Worm (Caenorhabditis elegans) whole organism, L3 larva: ENCODE results near the gene gap-1.

Source experiments
- egl-27 ChIP-seq: sonication (generic microtip); optimal IDR thresholded peaks from 4 replicates; lab custom pipeline; 2017; ENCODE audit warnings: missing biosample characterization, missing genetic modification reagents, missing genetic modification characterization
- jun-1 ChIP-seq: fragments of 150-350 bp; optimal IDR thresholded peaks from 2 replicates; lab custom pipeline; 2014; ENCODE audit warnings: missing biosample characterization, missing genetic modification reagents, missing genetic modification characterization
- nhr-77 ChIP-seq: fragments of 150-350 bp; optimal IDR thresholded peaks from 2 replicates; lab custom pipeline; 2014; ENCODE audit warnings: missing biosample characterization, missing genetic modification characterization
- pha-4 ChIP-seq: fragments of 150-350 bp; optimal IDR thresholded peaks from 2 replicates; lab custom pipeline; 2014; ENCODE audit warnings: missing biosample characterization, missing genetic modification reagents, missing genetic modification characterization
- snpc-4 ChIP-seq: fragments of 150-350 bp; optimal IDR thresholded peaks from 2 replicates; lab custom pipeline; 2014; ENCODE audit warnings: missing biosample characterization, missing genetic modification characterization
- unc-62 ChIP-seq: fragments of 150-350 bp; sonication (generic microtip); optimal IDR thresholded peaks from 4 replicates; lab custom pipeline; 2014; ENCODE audit warnings: missing biosample characterization, missing genetic modification reagents, missing genetic modification characterization
- ztf-11 ChIP-seq: fragments of 150-350 bp; optimal IDR thresholded peaks from 2 replicates; lab custom pipeline; 2014; ENCODE audit warnings: missing biosample characterization, missing genetic modification characterization

ce11 chrX:2233929-2234328 lies 41.6 kb downstream of the gap-1 start, which contains the start of gene T14F9.2:
- TF ChIP-seq unc-62 (GFP tag; lab: Kevin White, UChicago), result no peak
- TF ChIP-seq ztf-11 (tag; lab: Kevin White, UChicago), result no peak
- TF ChIP-seq nhr-77 (tag; lab: Kevin White, UChicago), result no peak
- no peak for TF ChIP-seq jun-1 (tag; lab: Kevin White, UChicago)
- TF ChIP-seq pha-4 (tag; lab: Kevin White, UChicago), result peak; percentile 67
- peak; percentile 23 for TF ChIP-seq snpc-4 (tag; lab: Kevin White, UChicago)
- no peak for TF ChIP-seq egl-27 (tag; lab: Kevin White, UChicago)
